Worm (Caenorhabditis elegans) whole organism, L1 larva: ENCODE results near the gene C02E7.7.

Experiments used
- C34B4.2 ChIP-seq: sonication (generic microtip); optimal IDR thresholded peaks from 2 replicates; lab custom pipeline; 2017; ENCODE audit warnings: mild to moderate bottlenecking, missing genetic modification characterization, missing compliant biosample characterization
- alr-1 ChIP-seq: fragments of 200-800 bp; sonication (Bioruptor generic); optimal IDR thresholded peaks from 2 replicates; lab custom pipeline; 2018; ENCODE audit warnings: borderline replicate concordance, mild to moderate bottlenecking, missing genetic modification characterization, missing compliant biosample characterization
- ama-1 ChIP-seq: fragments of 150-350 bp; optimal IDR thresholded peaks from 2 replicates; lab custom pipeline; 2014
- blmp-1 ChIP-seq: fragments of 150-350 bp; optimal IDR thresholded peaks from 2 replicates; lab custom pipeline; 2014; ENCODE audit warnings: missing biosample characterization, missing genetic modification characterization
- ceh-82 ChIP-seq, 3 experiments: fragments of 150-350 bp in 1 of 3; sonication (generic microtip) in 2 of 3; optimal IDR thresholded peaks; 2 replicates each; lab custom pipeline; 2014 to 2017; ENCODE audit warnings: missing biosample characterization in 3 of 3, missing genetic modification characterization in 3 of 3
- ceh-90 ChIP-seq: sonication (generic microtip); optimal IDR thresholded peaks from 2 replicates; lab custom pipeline; 2016; ENCODE audit warnings: missing genetic modification characterization, missing compliant biosample characterization
- elt-2 ChIP-seq: sonication (generic microtip); optimal IDR thresholded peaks from 2 replicates; lab custom pipeline; 2016; ENCODE audit warnings: missing genetic modification characterization, mild to moderate bottlenecking, inconsistent platforms, missing compliant biosample characterization, missing genetic modification reagents
- elt-3 ChIP-seq, 6 experiments: fragments of 150-350 bp in 1 of 6; sonication (generic microtip); optimal IDR thresholded peaks; 2 replicates each; lab custom pipeline; 2017 to 2018; ENCODE audit warnings: missing biosample characterization in 6 of 6, missing genetic modification characterization in 6 of 6, inconsistent platforms in 1 of 6
- fkh-10 ChIP-seq: sonication (generic microtip); optimal IDR thresholded peaks from 2 replicates; lab custom pipeline; 2017; ENCODE audit warnings: missing biosample characterization, missing genetic modification reagents, missing genetic modification characterization
- hlh-17 ChIP-seq: fragments of 200-800 bp; sonication (Bioruptor generic); optimal IDR thresholded peaks from 2 replicates; lab custom pipeline; 2018; ENCODE audit warnings: missing genetic modification characterization, mild to moderate bottlenecking, missing compliant biosample characterization, moderate library complexity, borderline replicate concordance
- hlh-4 ChIP-seq: sonication (generic microtip); optimal IDR thresholded peaks from 2 replicates; lab custom pipeline; 2016; ENCODE audit warnings: mild to moderate bottlenecking, missing genetic modification characterization, missing compliant biosample characterization
- hpl-2 ChIP-seq: fragments of 150-350 bp; optimal IDR thresholded peaks from 2 replicates; lab custom pipeline; 2014; ENCODE audit warnings: missing biosample characterization, missing genetic modification reagents, missing genetic modification characterization
- jun-1 ChIP-seq: fragments of 150-350 bp; optimal IDR thresholded peaks from 2 replicates; lab custom pipeline; 2014; ENCODE audit warnings: missing biosample characterization, missing genetic modification reagents, missing genetic modification characterization
- lin-13 ChIP-seq: fragments of 150-350 bp; optimal IDR thresholded peaks from 2 replicates; lab custom pipeline; 2014; ENCODE audit warnings: missing biosample characterization, missing genetic modification reagents, missing genetic modification characterization
- lin-14 ChIP-seq: fragments of 200-800 bp; sonication (Bioruptor generic); optimal IDR thresholded peaks from 2 replicates; lab custom pipeline; 2018; ENCODE audit warnings: mild to moderate bottlenecking, missing genetic modification characterization, moderate library complexity, missing compliant biosample characterization
- lin-35 ChIP-seq, 2 experiments: fragments of 150-350 bp; optimal IDR thresholded peaks; 2 replicates each; lab custom pipeline; 2014; ENCODE audit warnings: missing biosample characterization in 2 of 2, missing genetic modification characterization in 2 of 2, missing genetic modification reagents in 2 of 2
- lin-39 ChIP-seq: fragments of 150-350 bp; optimal IDR thresholded peaks from 2 replicates; lab custom pipeline; 2014; ENCODE audit warnings: missing biosample characterization, missing genetic modification reagents, missing genetic modification characterization
- lsy-2 ChIP-seq, 2 experiments: fragments of 150-350 bp; optimal IDR thresholded peaks; 2 replicates each; lab custom pipeline; 2014; ENCODE audit warnings: missing biosample characterization in 2 of 2, missing genetic modification characterization in 2 of 2
- mab-9 ChIP-seq: fragments of 200-800 bp; sonication (Bioruptor generic); IDR thresholded peaks from 2 replicates; pipeline ENCODE4 v1.3.6; 2022; ENCODE audit warnings: missing genetic modification reagents, missing genetic modification characterization, missing compliant biosample characterization
- mdl-1 ChIP-seq, 2 experiments: fragments of 150-350 bp; optimal IDR thresholded peaks; 2 replicates each; lab custom pipeline; 2014 to 2017; ENCODE audit warnings: missing biosample characterization in 2 of 2, missing genetic modification characterization in 2 of 2, inconsistent platforms in 1 of 2
- mep-1 ChIP-seq: fragments of 150-350 bp; optimal IDR thresholded peaks from 2 replicates; lab custom pipeline; 2014; ENCODE audit warnings: missing biosample characterization, missing genetic modification characterization
- nhr-20 ChIP-seq: sonication (generic microtip); optimal IDR thresholded peaks from 2 replicates; lab custom pipeline; 2016; ENCODE audit warnings: mild to moderate bottlenecking, missing genetic modification characterization, missing compliant biosample characterization
- nhr-237 ChIP-seq: fragments of 150-350 bp; optimal IDR thresholded peaks from 2 replicates; lab custom pipeline; 2014; ENCODE audit warnings: missing biosample characterization, missing genetic modification characterization
- nhr-47 ChIP-seq: sonication (generic microtip); optimal IDR thresholded peaks from 2 replicates; lab custom pipeline; 2016; ENCODE audit warnings: mild to moderate bottlenecking, missing genetic modification characterization, moderate library complexity, missing compliant biosample characterization
- nhr-71 ChIP-seq: sonication (generic microtip); optimal IDR thresholded peaks from 2 replicates; lab custom pipeline; 2016; ENCODE audit warnings: mild to moderate bottlenecking, missing genetic modification characterization, moderate library complexity, missing compliant biosample characterization
- nhr-76 ChIP-seq: sonication (generic microtip); optimal IDR thresholded peaks from 2 replicates; lab custom pipeline; 2017; ENCODE audit warnings: missing biosample characterization, missing genetic modification characterization
- nhr-85 ChIP-seq: sonication (generic microtip); peaks from one replicate; lab custom pipeline; 2016; ENCODE audit warnings: missing genetic modification characterization, inconsistent platforms, missing compliant biosample characterization
- pqm-1 ChIP-seq: sonication (generic microtip); optimal IDR thresholded peaks from 3 replicates; lab custom pipeline; 2017; ENCODE audit warnings: missing biosample characterization, missing genetic modification characterization
- rnt-1 ChIP-seq: sonication (generic microtip); optimal IDR thresholded peaks from 2 replicates; lab custom pipeline; 2016; ENCODE audit warnings: mild to moderate bottlenecking, missing genetic modification characterization, moderate library complexity, missing compliant biosample characterization
- snpc-4 ChIP-seq: fragments of 150-350 bp; optimal IDR thresholded peaks from 2 replicates; lab custom pipeline; 2014; ENCODE audit warnings: missing biosample characterization, missing genetic modification characterization
- snu-23 ChIP-seq: sonication (generic microtip); optimal IDR thresholded peaks from 2 replicates; lab custom pipeline; 2016; ENCODE audit warnings: missing genetic modification characterization, missing compliant biosample characterization
- sup-37 ChIP-seq: fragments of 200-800 bp; sonication (Bioruptor generic); optimal IDR thresholded peaks from 2 replicates; lab custom pipeline; 2018; ENCODE audit warnings: mild to moderate bottlenecking, missing genetic modification characterization, missing compliant biosample characterization
- tbx-2 ChIP-seq: sonication (generic microtip); optimal IDR thresholded peaks from 2 replicates; lab custom pipeline; 2016; ENCODE audit warnings: missing genetic modification characterization, missing compliant biosample characterization
- unc-130 ChIP-seq: fragments of 150-350 bp; optimal IDR thresholded peaks from 2 replicates; lab custom pipeline; 2017; ENCODE audit warnings: missing biosample characterization, missing genetic modification characterization, inconsistent platforms
- unc-86 ChIP-seq: sonication (generic microtip); optimal IDR thresholded peaks from 2 replicates; lab custom pipeline; 2016; ENCODE audit warnings: missing genetic modification characterization, missing compliant biosample characterization
- unc-98 ChIP-seq: fragments of 200-800 bp; sonication (Bioruptor generic); IDR thresholded peaks from 2 replicates; pipeline ENCODE4 v1.3.6; 2022; ENCODE audit warnings: missing genetic modification characterization, missing compliant biosample characterization
- vab-15 ChIP-seq: sonication (generic microtip); optimal IDR thresholded peaks from 2 replicates; lab custom pipeline; 2017; ENCODE audit warnings: missing genotype, mild to moderate bottlenecking, missing genetic modification characterization, missing compliant biosample characterization
- xbp-1 ChIP-seq: sonication (generic microtip); optimal IDR thresholded peaks from 2 replicates; lab custom pipeline; 2016; ENCODE audit warnings: missing genetic modification characterization, missing compliant biosample characterization
- ztf-11 ChIP-seq, 2 experiments: sonication (generic microtip); optimal IDR thresholded peaks; 2 replicates each; lab custom pipeline; 2016 to 2017; ENCODE audit warnings: missing genetic modification characterization in 2 of 2, missing biosample characterization in 1 of 2, missing compliant biosample characterization in 1 of 2

The C02E7.7 gene

ce11 chrV:4889976-4890479 lies 28.3 kb downstream of the C02E7.7 start, which contains the start of gene T19H12.2:
Gene T19H12.2 (plus strand): TSS chrV:4890429.
- TF ChIP-seq lsy-2 (tag; optimal IDR thresholded peaks at IDR 0.05; lab: Kevin White, UChicago) (peak in 1 of 2 experiments; percentile 57), snu-23 (GFP tag; lab: Kevin White, UChicago) (no peak), blmp-1 (peak; percentile 22)
- TF ChIP-seq, all 84 proteins: peak for 2

- TF ChIP-seq lin-14 (GFP tag; lab: Kevin White, UChicago) (peak; percentile 61), elt-3 (tag; optimal IDR thresholded peaks at IDR 0.05; lab: Kevin White, UChicago) (peak in 2 of 6 experiments; percentile 10 to 37), C34B4.2 (tag; lab: Kevin White, UChicago) (no peak), lin-39 (no peak), nhr-76 (no peak), nhr-71 (peak; percentile 48), hlh-17 (no peak), nhr-85 (peak; percentile 74), blmp-1 (no peak), ztf-11 (tag; optimal IDR thresholded peaks at IDR 0.05; lab: Kevin White, UChicago) (no peak), nhr-47 (tag; lab: Kevin White, UChicago) (no peak), elt-2 (tag; lab: Kevin White, UChicago) (peak; percentile 49), snu-23 (GFP tag; lab: Kevin White, UChicago) (peak; percentile 26), lin-35 (GFP tag; optimal IDR thresholded peaks at IDR 0.05; lab: Kevin White, UChicago) (peak in 1 of 2 experiments; percentile 34), nhr-20 (tag; lab: Kevin White, UChicago) (peak; percentile 52), pqm-1 (tag; lab: Kevin White, UChicago) (no peak)
Observed at ce11 chrV:4889477-4889876, 28.9 kb downstream of the C02E7.7 start, which contains the start of gene ugt-12. Gene ugt-12 (minus strand): TSS chrV:4889629.

ce11 chrV:4885372-4885771 lies 33.0 kb downstream of the C02E7.7 start, which contains the start of gene T19H12.3:
Gene T19H12.3 (plus strand): TSS chrV:4885672.
- TF ChIP-seq ceh-90 (tag; lab: Kevin White, UChicago) = no peak
- no peak for TF ChIP-seq alr-1
- no peak for TF ChIP-seq vab-15 (tag; lab: Kevin White, UChicago)
- no peak for TF ChIP-seq snpc-4
- TF ChIP-seq rnt-1 (tag; lab: Kevin White, UChicago) = no peak
- no peak for TF ChIP-seq ztf-11 (tag; optimal IDR thresholded peaks at IDR 0.05; lab: Kevin White, UChicago)
- TF ChIP-seq lin-13 = no peak
- no peak for TF ChIP-seq tbx-2 (tag; lab: Kevin White, UChicago)
- no peak for TF ChIP-seq jun-1 (tag; lab: Kevin White, UChicago)
- no peak for TF ChIP-seq unc-130 (tag; lab: Kevin White, UChicago)
- no peak for TF ChIP-seq mab-9
- TF ChIP-seq blmp-1 = no peak
- TF ChIP-seq, all 84 proteins: peak for 0

ce11 chrV:4884490-4884889 lies 33.9 kb downstream of the C02E7.7 start, which contains the start of gene T19H12.12:
Gene T19H12.12 (plus strand): TSS chrV:4884790.
- TF ChIP-seq elt-3 (tag; optimal IDR thresholded peaks at IDR 0.05; lab: Kevin White, UChicago) (no peak), lin-13 (no peak), nhr-47 (tag; lab: Kevin White, UChicago) (no peak), elt-2 (tag; lab: Kevin White, UChicago) (no peak), sup-37 (GFP tag; lab: Kevin White, UChicago) (no peak), hlh-17 (no peak), hpl-2 (GFP tag; lab: Kevin White, UChicago) (no peak), unc-86 (tag; lab: Kevin White, UChicago) (no peak), ceh-82 (tag; optimal IDR thresholded peaks at IDR 0.05; lab: Kevin White, UChicago) (no peak), fkh-10 (no peak), nhr-20 (tag; lab: Kevin White, UChicago) (no peak), blmp-1 (no peak)

- TF ChIP-seq xbp-1 (tag; lab: Kevin White, UChicago) = no peak
- TF ChIP-seq unc-98 = no peak
- TF ChIP-seq lin-39 = no peak
- no peak for TF ChIP-seq mdl-1 (tag; optimal IDR thresholded peaks at IDR 0.05; lab: Kevin White, UChicago)
- TF ChIP-seq lsy-2 (tag; optimal IDR thresholded peaks at IDR 0.05; lab: Kevin White, UChicago) = no peak
- TF ChIP-seq nhr-237 (tag; lab: Kevin White, UChicago) = no peak
- no peak for TF ChIP-seq unc-86 (tag; lab: Kevin White, UChicago)
- no peak for TF ChIP-seq ama-1 (lab: Kevin White, UChicago)
- no peak for TF ChIP-seq nhr-85
- TF ChIP-seq nhr-47 (tag; lab: Kevin White, UChicago) = no peak
- no peak for TF ChIP-seq unc-130 (tag; lab: Kevin White, UChicago)
- no peak for TF ChIP-seq mep-1 (tag; lab: Kevin White, UChicago)
- TF ChIP-seq rnt-1 (tag; lab: Kevin White, UChicago) = no peak
- no peak for TF ChIP-seq hlh-4 (tag; lab: Kevin White, UChicago)
- TF ChIP-seq elt-2 (tag; lab: Kevin White, UChicago) = no peak
Observed at ce11 chrV:4881377-4881776, 37.0 kb downstream of the C02E7.7 start, which contains the start of gene str-32. Gene str-32 (minus strand): TSS chrV:4881477.
